Fruit fly (Drosophila melanogaster): Measurements from ENCODE around the gene kek6.

- TF ChIP-seq fd96Ca (GFP tag; IDR thresholded peaks at IDR 0.05) (no peak), D1 (tag; optimal IDR thresholded peaks at IDR 0.05) (no peak), gl (tag; optimal IDR thresholded peaks at IDR 0.05) (no peak), CG14655 (GFP tag; optimal IDR thresholded peaks at IDR 0.05) (peak; percentile 27), Pif1A (GFP tag; optimal IDR thresholded peaks at IDR 0.05) (no peak), CG8301 (tag; optimal IDR thresholded peaks at IDR 0.05) (no peak), Snoo (tag; optimal IDR thresholded peaks at IDR 0.05) (no peak), CG17806 (tag; optimal IDR thresholded peaks at IDR 0.05) (no peak), CG32121 (GFP tag; IDR thresholded peaks at IDR 0.05) (no peak), CG34367 (tag; optimal IDR thresholded peaks at IDR 0.05) (no peak), CG8159 (tag; optimal IDR thresholded peaks at IDR 0.05) (no peak), Pif1B (GFP tag; optimal IDR thresholded peaks at IDR 0.05) (no peak)
Observed at dm6 chr3R:31696664-31697063, 74.7 kb downstream of the kek6 start.

Measured in whole organism, pupa.